Fruit fly (Drosophila melanogaster) whole organism, embryonic: ENCODE measurements around the gene CG14341.

ENCODE experiments used
- ATbp ChIP-seq: fragments of 200-800 bp; sonication (Bioruptor generic); optimal IDR thresholded peaks from 2 replicates; lab custom pipeline; 2017; ENCODE audit warnings: missing biosample characterization, mild to moderate bottlenecking, missing genetic modification characterization, missing genetic modification reagents
- Aef1 ChIP-seq: fragments of 200-800 bp; sonication (Bioruptor generic); IDR thresholded peaks from 3 replicates; pipeline ENCODE4 v1.3.6; 2022; ENCODE audit warnings: missing biosample characterization, missing genetic modification characterization
- CG10147 ChIP-seq: fragments of 200-800 bp; sonication (Bioruptor generic); optimal IDR thresholded peaks from 2 replicates; lab custom pipeline; 2019; ENCODE audit warnings: missing biosample characterization, mild to moderate bottlenecking, missing genetic modification characterization, moderate library complexity
- CG10267 ChIP-seq: fragments of 200-800 bp; sonication (Bioruptor generic); optimal IDR thresholded peaks from 2 replicates; lab custom pipeline; 2018; ENCODE audit warnings: missing biosample characterization, mild to moderate bottlenecking, missing genetic modification characterization, moderate library complexity
- CG10543 ChIP-seq: fragments of 200-800 bp; sonication (Bioruptor generic); optimal IDR thresholded peaks from 3 replicates; lab custom pipeline; 2017; ENCODE audit warnings: missing biosample characterization, mild to moderate bottlenecking, missing genetic modification characterization, moderate library complexity
- CG11093 ChIP-seq: fragments of 200-800 bp; sonication (Bioruptor generic); IDR thresholded peaks from 3 replicates; pipeline ENCODE4 v1.3.6; 2022; ENCODE audit warnings: missing biosample characterization, missing genetic modification characterization
- CG11247 ChIP-seq: fragments of 200-800 bp; sonication (Bioruptor generic); IDR thresholded peaks from 2 replicates; pipeline ENCODE4 v1.3.6; 2022; ENCODE audit warnings: missing biosample characterization, missing genetic modification characterization
- CG12219 ChIP-seq: fragments of 200-800 bp; sonication (Bioruptor generic); optimal IDR thresholded peaks from 3 replicates; lab custom pipeline; 2018; ENCODE audit warnings: missing biosample characterization, mild to moderate bottlenecking, missing genetic modification characterization
- CG14441 ChIP-seq: fragments of 200-800 bp; sonication (Bioruptor generic); IDR thresholded peaks from 2 replicates; pipeline ENCODE4 v1.3.6; 2022; ENCODE audit warnings: missing biosample characterization, missing genetic modification characterization
- CG1529 ChIP-seq: fragments of 200-800 bp; sonication (Bioruptor generic); optimal IDR thresholded peaks from 3 replicates; lab custom pipeline; 2018; ENCODE audit warnings: missing biosample characterization, missing genetic modification characterization
- CG17359 ChIP-seq: fragments of 200-800 bp; sonication (Bioruptor generic); optimal IDR thresholded peaks from 3 replicates; lab custom pipeline; 2018; ENCODE audit warnings: missing biosample characterization, mild to moderate bottlenecking, missing genetic modification characterization, moderate library complexity
- CG17912 ChIP-seq: fragments of 200-800 bp; sonication (Bioruptor generic); optimal IDR thresholded peaks from 2 replicates; lab custom pipeline; 2018; ENCODE audit warnings: missing biosample characterization, mild to moderate bottlenecking, missing genetic modification characterization
- CG18476 ChIP-seq: fragments of 200-800 bp; sonication (Bioruptor generic); optimal IDR thresholded peaks from 2 replicates; lab custom pipeline; 2016; ENCODE audit warnings: missing biosample characterization, mild to moderate bottlenecking, missing genetic modification characterization
- CG31365 ChIP-seq: fragments of 200-800 bp; sonication (Bioruptor generic); optimal IDR thresholded peaks from 2 replicates; lab custom pipeline; 2018; ENCODE audit warnings: missing biosample characterization, mild to moderate bottlenecking, missing genetic modification characterization
- CG32767 ChIP-seq: fragments of 200-800 bp; sonication (Bioruptor generic); IDR thresholded peaks from 2 replicates; pipeline ENCODE4 v1.3.6; 2022; ENCODE audit warnings: missing biosample characterization, missing genetic modification characterization
- CG3281 ChIP-seq: fragments of 200-800 bp; sonication (Bioruptor generic); optimal IDR thresholded peaks from 3 replicates; lab custom pipeline; 2017; ENCODE audit warnings: missing biosample characterization, mild to moderate bottlenecking, missing genetic modification characterization
- CG33557 ChIP-seq: fragments of 200-800 bp; sonication (Bioruptor generic); optimal IDR thresholded peaks from 2 replicates; lab custom pipeline; 2019; ENCODE audit warnings: missing biosample characterization, mild to moderate bottlenecking, missing genetic modification characterization, moderate library complexity
- CG3726 ChIP-seq: fragments of 200-800 bp; sonication (Bioruptor generic); IDR thresholded peaks from 3 replicates; pipeline ENCODE4, ENCODE4 v1.3.6; 2022; ENCODE audit warnings: missing biosample characterization, missing genetic modification characterization
- CG6683 ChIP-seq: fragments of 200-800 bp; sonication (Bioruptor generic); optimal IDR thresholded peaks from 2 replicates; lab custom pipeline; 2017; ENCODE audit warnings: missing biosample characterization, mild to moderate bottlenecking, missing genetic modification characterization, missing genetic modification reagents
- CG6689 ChIP-seq: fragments of 200-800 bp; sonication (Bioruptor generic); IDR thresholded peaks from 2 replicates; pipeline ENCODE4 v1.3.6; 2022; ENCODE audit warnings: missing biosample characterization, missing genetic modification characterization
- CG7556 ChIP-seq: fragments of 200-800 bp; sonication (Bioruptor generic); optimal IDR thresholded peaks from 2 replicates; lab custom pipeline; 2017; ENCODE audit warnings: missing biosample characterization, mild to moderate bottlenecking, missing genetic modification characterization
- CG8765 ChIP-seq: fragments of 200-800 bp; sonication (Bioruptor generic); IDR thresholded peaks from 2 replicates; pipeline ENCODE4 v1.3.6; 2022; ENCODE audit warnings: missing biosample characterization, missing genetic modification characterization
- CG8924 ChIP-seq: fragments of 200-800 bp; optimal IDR thresholded peaks from 3 replicates; lab custom pipeline; 2019; ENCODE audit warnings: missing biosample characterization, mild to moderate bottlenecking, missing genetic modification characterization, moderate library complexity
- CG9609 ChIP-seq: fragments of 200-800 bp; sonication (Bioruptor generic); optimal IDR thresholded peaks from 3 replicates; lab custom pipeline; 2016; ENCODE audit warnings: missing biosample characterization, missing genetic modification characterization
- Doc3 ChIP-seq: fragments of 200-800 bp; sonication (Bioruptor generic); IDR thresholded peaks from 3 replicates; pipeline ENCODE4 v1.3.6; 2022; ENCODE audit warnings: missing biosample characterization, missing genetic modification characterization; ENCODE audit not compliant: partially characterized antibody
- H15 ChIP-seq: fragments of 200-800 bp; sonication (Bioruptor generic); IDR thresholded peaks from 3 replicates; pipeline ENCODE4 v1.3.6; 2022; ENCODE audit warnings: missing biosample characterization, missing genetic modification characterization
- HHEX ChIP-seq: fragments of 200-800 bp; sonication (Bioruptor generic); optimal IDR thresholded peaks from 3 replicates; lab custom pipeline; 2017; ENCODE audit warnings: missing biosample characterization, mild to moderate bottlenecking, missing genetic modification characterization, missing genetic modification reagents
- Hand ChIP-seq: fragments of 200-800 bp; sonication (Bioruptor generic); optimal IDR thresholded peaks from 2 replicates; lab custom pipeline; 2017; ENCODE audit warnings: mild to moderate bottlenecking, missing biosample characterization, missing genetic modification reagents, missing genetic modification characterization
- Hr78 ChIP-seq, 2 experiments: fragments of 200-800 bp in 1 of 2; fragments of >200 bp in 1 of 2; sonication (Bioruptor generic) in 1 of 2; optimal IDR thresholded peaks; 2 replicates each; lab custom pipeline; 2017 to 2019; ENCODE audit warnings: missing biosample characterization in 2 of 2, missing genetic modification characterization in 2 of 2, mild to moderate bottlenecking in 1 of 2, moderate library complexity in 1 of 2
- MESR4 ChIP-seq: fragments of 200-800 bp; sonication (Bioruptor generic); optimal IDR thresholded peaks from 2 replicates; lab custom pipeline; 2018; ENCODE audit warnings: missing biosample characterization, mild to moderate bottlenecking, missing genetic modification characterization, moderate library complexity
- Myb ChIP-seq: fragments of 200-800 bp; sonication (Bioruptor generic); optimal IDR thresholded peaks from 2 replicates; lab custom pipeline; 2016; ENCODE audit warnings: missing biosample characterization, missing genetic modification characterization
- Oli ChIP-seq: fragments of 200-800 bp; sonication (Bioruptor generic); optimal IDR thresholded peaks from 2 replicates; lab custom pipeline; 2018; ENCODE audit warnings: missing biosample characterization, mild to moderate bottlenecking, missing genetic modification characterization, moderate library complexity
- Ravus ChIP-seq: fragments of 200-800 bp; sonication (Bioruptor generic); IDR thresholded peaks from 2 replicates; pipeline ENCODE4 v1.3.6; 2022; ENCODE audit warnings: missing biosample characterization, missing genetic modification characterization
- Rx ChIP-seq: fragments of 200-800 bp; sonication (Bioruptor generic); IDR thresholded peaks from 2 replicates; pipeline ENCODE4 v1.3.6; 2022; ENCODE audit warnings: missing biosample characterization, missing genetic modification characterization
- Sin3A ChIP-seq: fragments of >200 bp; optimal IDR thresholded peaks from 2 replicates; lab custom pipeline; 2018
- Taf1 ChIP-seq: fragments of 200-800 bp; sonication (Bioruptor generic); IDR thresholded peaks from 2 replicates; pipeline ENCODE4 v1.3.6; 2022; ENCODE audit warnings: missing biosample characterization, missing genetic modification characterization
- Usf ChIP-seq: fragments of 200-800 bp; sonication (Bioruptor generic); optimal IDR thresholded peaks from 2 replicates; lab custom pipeline; 2017; ENCODE audit warnings: missing genotype, missing biosample characterization, missing genetic modification characterization
- ash1 ChIP-seq: fragments of 200-800 bp; sonication (Bioruptor generic); optimal IDR thresholded peaks from 2 replicates; lab custom pipeline; 2018; ENCODE audit warnings: missing biosample characterization, mild to moderate bottlenecking, missing genetic modification characterization
- az2 ChIP-seq: fragments of 200-800 bp; sonication (Bioruptor generic); optimal IDR thresholded peaks from 3 replicates; lab custom pipeline; 2016; ENCODE audit warnings: missing biosample characterization, missing genetic modification characterization
- btn ChIP-seq: fragments of 200-800 bp; sonication (Bioruptor generic); optimal IDR thresholded peaks from 2 replicates; lab custom pipeline; 2016; ENCODE audit warnings: missing biosample characterization, missing genetic modification characterization
- chinmo ChIP-seq: fragments of 200-800 bp; sonication (Bioruptor generic); IDR thresholded peaks from 4 replicates; pipeline ENCODE4 v1.3.6; 2022; ENCODE audit warnings: missing biosample characterization, missing genetic modification characterization; ENCODE audit not compliant: partially characterized antibody
- cwo ChIP-seq: fragments of 200-800 bp; sonication (Bioruptor generic); optimal IDR thresholded peaks from 3 replicates; lab custom pipeline; 2017; ENCODE audit warnings: missing biosample characterization, missing genetic modification characterization, mild to moderate bottlenecking, moderate library complexity, missing genetic modification reagents
- dati ChIP-seq: fragments of 200-800 bp; sonication (Bioruptor generic); IDR thresholded peaks from 2 replicates; pipeline ENCODE4 v1.3.6; 2022; ENCODE audit warnings: missing biosample characterization, missing genetic modification characterization
- dimm ChIP-seq: fragments of 200-800 bp; sonication (Bioruptor generic); IDR thresholded peaks from 2 replicates; pipeline ENCODE4 v1.3.6; 2022; ENCODE audit warnings: missing biosample characterization, missing genetic modification characterization
- dm ChIP-seq: fragments of 200-800 bp; sonication (Bioruptor generic); optimal IDR thresholded peaks from 3 replicates; lab custom pipeline; 2016; ENCODE audit warnings: missing biosample characterization, missing genetic modification characterization
- esg ChIP-seq: fragments of 200-800 bp; sonication (Bioruptor generic); conservative IDR thresholded peaks from 2 replicates; pipeline ENCODE4 v1.3.6; 2022; ENCODE audit warnings: missing biosample characterization, missing genetic modification characterization
- kni ChIP-seq: fragments of 200-800 bp; sonication (Bioruptor generic); optimal IDR thresholded peaks from 3 replicates; lab custom pipeline; 2017; ENCODE audit warnings: mild to moderate bottlenecking, missing biosample characterization, missing genetic modification reagents, missing genetic modification characterization
- knrl ChIP-seq: fragments of 200-800 bp; sonication (Bioruptor generic); IDR thresholded peaks from 3 replicates; pipeline ENCODE4 v1.3.6; 2022; ENCODE audit warnings: missing biosample characterization, missing genetic modification characterization; ENCODE audit not compliant: partially characterized antibody
- sob ChIP-seq: fragments of 200-800 bp; sonication (Bioruptor generic); IDR thresholded peaks from 2 replicates; pipeline ENCODE4 v1.3.6; 2022; ENCODE audit warnings: missing biosample characterization, missing genetic modification characterization
- twi ChIP-seq: fragments of 200-800 bp; optimal IDR thresholded peaks from 2 replicates; lab custom pipeline; 2019; ENCODE audit warnings: missing biosample characterization, mild to moderate bottlenecking, missing genetic modification characterization, moderate library complexity
- zfh1 ChIP-seq: fragments of 200-800 bp; sonication (Bioruptor generic); IDR thresholded peaks from 3 replicates; pipeline ENCODE4 v1.3.6; 2022; ENCODE audit warnings: missing biosample characterization, missing genetic modification characterization

The CG14341 gene

dm6 chr2L:1207432-1207831 lies 41.1 kb downstream of the CG14341 start (continued):
- TF ChIP-seq CG11093 (peak; percentile 51; the same call in 1 of the 3 replicates), Oli (tag; lab: Kevin White, UChicago) (peak; percentile 42), twi (tag; lab: Kevin White, UChicago) (no peak), CG9609 (peak; percentile 2), dimm (0 out of 2 replicates have a peak, but pooled peaks have one; percentile 28), CG31365 (tag; lab: Kevin White, UChicago) (no peak), CG1529 (peak; percentile 17), CG10147 (no peak), Rx (peak; percentile 72), Hr78 (GFP tag; optimal IDR thresholded peaks at IDR 0.05; lab: Kevin White, UChicago) (no peak), CG6689 (GFP tag; lab: Robert Waterston, UW) (peak; percentile 33), btn (GFP tag; lab: Kevin White, UChicago) (no peak), H15 (GFP tag; lab: Robert Waterston, UW) (peak; percentile 63; the same call in 1 of the 3 replicates), Aef1 (peak; percentile 64), CG10267 (tag; lab: Kevin White, UChicago) (no peak), HHEX (GFP tag; lab: Kevin White, UChicago) (peak; percentile 45), CG32767 (GFP tag; lab: Robert Waterston, UW) (peak; percentile 62), CG14441 (GFP tag; lab: Robert Waterston, UW) (peak; percentile 72), dati (GFP tag; lab: Robert Waterston, UW) (no peak), CG6683 (GFP tag; lab: Kevin White, UChicago) (no peak), CG33557 (no peak), az2 (GFP tag; lab: Kevin White, UChicago) (no peak), Taf1 (GFP tag; lab: Robert Waterston, UW) (peak; percentile 64), chinmo (GFP tag; lab: Robert Waterston, UW) (no peak), kni (GFP tag; lab: Kevin White, UChicago) (no peak), knrl (no peak), CG12219 (GFP tag; lab: Kevin White, UChicago) (peak; percentile 31), Ravus (GFP tag; lab: Robert Waterston, UW) (no peak; the same call in 1 of the 2 replicates), esg (peak; percentile 73), CG8765 (GFP tag; lab: Robert Waterston, UW) (peak; percentile 12; the same call in 1 of the 2 replicates), ATbp (GFP tag; lab: Kevin White, UChicago) (peak; percentile 62), Sin3A (lab: Kevin White, UChicago) (no peak), Hand (peak; percentile 81), CG3726 (GFP tag; lab: Robert Waterston, UW) (no peak), dm (no peak), Doc3 (GFP tag; lab: Robert Waterston, UW) (no peak), sob (GFP tag; lab: Robert Waterston, UW) (peak; percentile 71), cwo (GFP tag; lab: Kevin White, UChicago) (peak; percentile 29), CG8924 (peak; percentile 47), CG7556 (GFP tag; lab: Kevin White, UChicago) (peak; percentile 69), CG10543 (GFP tag; lab: Kevin White, UChicago) (no peak), ash1 (GFP tag; lab: Kevin White, UChicago) (no peak), CG3281 (peak; percentile 55), CG17359 (peak; percentile 38), CG11247 (peak; percentile 45; the same call in 1 of the 2 replicates), MESR4 (GFP tag; lab: Kevin White, UChicago) (no peak), Usf (GFP tag; lab: Kevin White, UChicago) (no peak), CG18476 (no peak), CG17912 (no peak), zfh1 (peak; percentile 50; the same call in 2 of the 3 replicates), Myb (no peak)
